Fruit fly (Drosophila melanogaster): ENCODE results near the gene CG6178.

The CG6178 gene

DNA sequence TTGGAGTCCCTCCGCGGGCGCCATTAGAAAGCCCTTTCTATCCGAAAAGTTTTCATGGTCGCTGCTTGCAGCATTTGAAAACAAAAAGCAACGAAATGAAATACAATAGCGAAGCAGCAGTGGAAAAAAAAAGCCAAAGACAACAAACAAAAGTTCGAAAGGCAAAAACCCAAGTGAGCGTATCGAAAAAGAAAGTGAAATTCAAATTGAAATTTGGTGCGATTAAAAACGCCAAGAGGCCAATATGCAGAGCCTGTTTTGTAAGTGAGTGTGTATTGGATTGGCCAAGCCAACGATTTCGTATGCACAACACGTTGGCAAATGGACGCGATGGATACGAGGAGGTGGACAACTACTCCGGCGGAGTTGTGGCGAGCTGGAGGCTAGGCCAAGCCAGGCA is 50.6 kb downstream of the CG6178 start:
- TF ChIP-seq Rel (GFP tag; optimal IDR thresholded peaks at IDR 0.05): no peak
- TF ChIP-seq Rel (tag; optimal IDR thresholded peaks at IDR 0.05): no peak
- TF ChIP-seq OdsH (GFP tag; optimal IDR thresholded peaks at IDR 0.05): no peak
- TF ChIP-seq dmrt93B (GFP tag; optimal IDR thresholded peaks at IDR 0.05): no peak
- TF ChIP-seq CG9705 (GFP tag; optimal IDR thresholded peaks at IDR 0.05): no peak
- TF ChIP-seq foxo (GFP tag; optimal IDR thresholded peaks at IDR 0.05): no peak
- TF ChIP-seq sv (GFP tag; optimal IDR thresholded peaks at IDR 0.05): no peak
- TF ChIP-seq usp (GFP tag; optimal IDR thresholded peaks at IDR 0.05): no peak
- no peak for TF ChIP-seq lola (GFP tag; optimal IDR thresholded peaks at IDR 0.05)
- no peak for TF ChIP-seq Dfd (GFP tag; optimal IDR thresholded peaks at IDR 0.05)
- TF ChIP-seq h (GFP tag; optimal IDR thresholded peaks at IDR 0.05): no peak
- no peak for TF ChIP-seq rgr (GFP tag; optimal IDR thresholded peaks at IDR 0.05)
- no peak for TF ChIP-seq Jra (GFP tag; optimal IDR thresholded peaks at IDR 0.05)
- no peak for TF ChIP-seq tai (GFP tag; optimal IDR thresholded peaks at IDR 0.05)
- no peak for TF ChIP-seq brk (GFP tag; optimal IDR thresholded peaks at IDR 0.05)
- TF ChIP-seq Mio (GFP tag; optimal IDR thresholded peaks at IDR 0.05): no peak
- TF ChIP-seq pan (optimal IDR thresholded peaks at IDR 0.05): no peak
- TF ChIP-seq Hr78 (GFP tag; optimal IDR thresholded peaks at IDR 0.05): no peak
- no peak for TF ChIP-seq Hr83 (GFP tag; optimal IDR thresholded peaks at IDR 0.05; ENCODE audit: poor library complexity, severe bottlenecking)
- no peak for TF ChIP-seq ey (GFP tag; optimal IDR thresholded peaks at IDR 0.05)

DNA sequence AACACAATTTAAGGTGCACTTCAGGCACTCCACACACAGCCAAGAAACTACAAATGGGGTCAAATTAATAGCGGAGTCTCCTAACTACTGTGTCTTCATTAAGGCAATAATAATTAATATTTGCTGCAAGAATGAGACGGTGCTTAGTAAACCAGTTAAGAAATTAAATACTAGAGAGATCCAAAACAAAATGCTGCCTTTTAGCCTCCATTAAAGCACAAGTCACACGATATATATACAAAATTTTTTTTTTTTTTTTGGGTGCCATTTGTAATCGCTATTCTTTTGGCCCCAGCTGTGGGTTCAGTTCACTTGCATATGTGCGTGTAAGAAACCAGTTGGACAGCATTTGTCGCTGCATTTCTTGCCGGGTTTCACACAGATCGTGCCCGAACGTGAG is 51.3 kb downstream of the CG6178 start:
- peak; percentile 78 for TF ChIP-seq h (GFP tag; optimal IDR thresholded peaks at IDR 0.05)
- no peak for TF ChIP-seq usp (GFP tag; optimal IDR thresholded peaks at IDR 0.05)
- TF ChIP-seq sage (GFP tag; optimal IDR thresholded peaks at IDR 0.05): peak; percentile 61
- TF ChIP-seq rgr (GFP tag; optimal IDR thresholded peaks at IDR 0.05): peak; percentile 70
- no peak for TF ChIP-seq sv (GFP tag; optimal IDR thresholded peaks at IDR 0.05)
- no peak for TF ChIP-seq Hr78 (GFP tag; optimal IDR thresholded peaks at IDR 0.05)
- TF ChIP-seq CG9705 (GFP tag; optimal IDR thresholded peaks at IDR 0.05): no peak
- peak in 1 of 2 experiments; percentile 76 for TF ChIP-seq foxo (GFP tag; optimal IDR thresholded peaks at IDR 0.05)
- no peak for TF ChIP-seq Abd-B (GFP tag; optimal IDR thresholded peaks at IDR 0.05)
- no peak for TF ChIP-seq tai (GFP tag; optimal IDR thresholded peaks at IDR 0.05)
- TF ChIP-seq HLH106 (tag; optimal IDR thresholded peaks at IDR 0.05): peak; percentile 67
- no peak for TF ChIP-seq dl (GFP tag; optimal IDR thresholded peaks at IDR 0.05; ENCODE audit: insufficient read depth in 1 of 2, partially characterized antibody in 2 of 2)
- no peak for TF ChIP-seq Myc (optimal IDR thresholded peaks at IDR 0.05)
- TF ChIP-seq CrebA (GFP tag; optimal IDR thresholded peaks at IDR 0.05; ENCODE audit: borderline replicate concordance): no peak
- TF ChIP-seq Dif (GFP tag; optimal IDR thresholded peaks at IDR 0.05; ENCODE audit: partially characterized antibody): no peak
- peak; percentile 78 for TF ChIP-seq ey (GFP tag; optimal IDR thresholded peaks at IDR 0.05)
- peak; percentile 66 for TF ChIP-seq dmrt93B (GFP tag; optimal IDR thresholded peaks at IDR 0.05)
- no peak for TF ChIP-seq Dfd (GFP tag; optimal IDR thresholded peaks at IDR 0.05)
- TF ChIP-seq brk (GFP tag; optimal IDR thresholded peaks at IDR 0.05): no peak
- TF ChIP-seq Rel (GFP tag; optimal IDR thresholded peaks at IDR 0.05): peak; percentile 71
- no peak for TF ChIP-seq Rel (tag; optimal IDR thresholded peaks at IDR 0.05)
- TF ChIP-seq GATAd (GFP tag; optimal IDR thresholded peaks at IDR 0.05): no peak
- TF ChIP-seq dsf (GFP tag; optimal IDR thresholded peaks at IDR 0.05; ENCODE audit: borderline replicate concordance): no peak
- no peak for TF ChIP-seq pan (optimal IDR thresholded peaks at IDR 0.05)
- peak; percentile 77 for TF ChIP-seq br (GFP tag; optimal IDR thresholded peaks at IDR 0.05)
- TF ChIP-seq Jra (GFP tag; optimal IDR thresholded peaks at IDR 0.05): no peak
- TF ChIP-seq psq (GFP tag; optimal IDR thresholded peaks at IDR 0.05): peak; percentile 54
- TF ChIP-seq woc (GFP tag; optimal IDR thresholded peaks at IDR 0.05): peak; percentile 81
- no peak for TF ChIP-seq Mio (GFP tag; optimal IDR thresholded peaks at IDR 0.05)
- TF ChIP-seq jim (GFP tag; optimal IDR thresholded peaks at IDR 0.05): no peak
- TF ChIP-seq CG32264 (GFP tag; optimal IDR thresholded peaks at IDR 0.05): peak; percentile 48
- TF ChIP-seq fru (GFP tag; optimal IDR thresholded peaks at IDR 0.05): peak; percentile 75
- TF ChIP-seq Sp1 (GFP tag; optimal IDR thresholded peaks at IDR 0.05): peak; percentile 79
- TF ChIP-seq Vsx2 (GFP tag; optimal IDR thresholded peaks at IDR 0.05; ENCODE audit: partially characterized antibody): no peak
- TF ChIP-seq N (GFP tag; optimal IDR thresholded peaks at IDR 0.05): no peak
- no peak for TF ChIP-seq lola (GFP tag; optimal IDR thresholded peaks at IDR 0.05)
- no peak for TF ChIP-seq Hr83 (GFP tag; optimal IDR thresholded peaks at IDR 0.05; ENCODE audit: poor library complexity, severe bottlenecking)
- peak; percentile 74 for TF ChIP-seq OdsH (GFP tag; optimal IDR thresholded peaks at IDR 0.05)
- no peak for TF ChIP-seq Hnf4 (GFP tag; optimal IDR thresholded peaks at IDR 0.05)
